Worm (Caenorhabditis elegans): ENCODE results near the gene F54D5.24.

- TF ChIP-seq snpc-4 (GFP tag; optimal IDR thresholded peaks at IDR 0.05): no peak
- TF ChIP-seq snpc-4 (tag; optimal IDR thresholded peaks at IDR 0.05): no peak
- TF ChIP-seq unc-62 (GFP tag; optimal IDR thresholded peaks at IDR 0.05): no peak
- TF ChIP-seq ama-1 (optimal IDR thresholded peaks at IDR 0.05): no peak
- no peak for TF ChIP-seq ama-1 (GFP tag; optimal IDR thresholded peaks at IDR 0.05)
- TF ChIP-seq mxl-1 (tag; optimal IDR thresholded peaks at IDR 0.05): no peak
- TF ChIP-seq B0019.2 (GFP tag; conservative IDR thresholded peaks at IDR 0.05): no peak
- TF ChIP-seq nfya-1 (tag; optimal IDR thresholded peaks at IDR 0.05; ENCODE audit: borderline replicate concordance, insufficient read depth): no peak
- no peak for TF ChIP-seq atf-7 (tag; optimal IDR thresholded peaks at IDR 0.05)
- no peak for TF ChIP-seq attf-6 (GFP tag; IDR thresholded peaks at IDR 0.05)
Observed at ce11 chrII:11568670-11569069, 12.9 kb downstream of the F54D5.24 start.
